Fruit fly (Drosophila melanogaster): ENCODE measurements around the gene CG45428.

dm6 chr3L:22864254-22865060 lies 27.6 kb upstream of the CG45428 start, which contains the start of gene CG33170:
- TF ChIP-seq Myc (optimal IDR thresholded peaks at IDR 0.05), result no peak
- TF ChIP-seq Sin3A (optimal IDR thresholded peaks at IDR 0.05), result no peak
- no peak for TF ChIP-seq psq (optimal IDR thresholded peaks at IDR 0.05)
- no peak for TF ChIP-seq h (optimal IDR thresholded peaks at IDR 0.05)

Data from Kc167 (cell line).